Worm (Caenorhabditis elegans): ENCODE results near the gene rec-8.

DNA sequence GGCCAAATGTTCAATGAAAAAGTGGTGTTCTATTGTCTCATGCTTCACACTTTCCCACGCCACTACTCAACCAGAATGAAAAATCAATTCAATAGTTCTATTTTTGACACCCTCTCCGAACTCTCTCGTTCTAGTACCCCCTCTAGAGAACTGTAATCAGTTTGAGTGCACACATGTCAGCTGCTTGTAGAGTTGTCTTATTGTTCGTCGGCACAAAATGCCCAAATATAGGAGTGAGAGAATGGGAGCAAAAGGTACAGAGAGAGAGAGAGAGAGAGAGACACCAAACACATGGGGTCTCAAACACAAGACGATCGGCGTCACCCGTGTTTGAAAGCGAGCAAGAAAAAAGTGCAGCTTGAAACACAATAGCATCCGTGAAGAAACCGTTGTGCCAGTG, 18.7 kb downstream of the rec-8 start:
- TF ChIP-seq him-1 (tag; optimal IDR thresholded peaks at IDR 0.05): no peak
- no peak for TF ChIP-seq dao-5 (tag; optimal IDR thresholded peaks at IDR 0.05)

Measured in whole organism, L4/young adult.